Worm (Caenorhabditis elegans) whole organism, early embryonic: ENCODE results near the gene nhr-187.

ENCODE experiments used
- B0310.2 ChIP-seq: sonication (generic microtip); optimal IDR thresholded peaks from 2 replicates; lab custom pipeline; 2016; ENCODE audit warnings: mild to moderate bottlenecking, missing genetic modification characterization, missing compliant biosample characterization
- aly-1 ChIP-seq: sonication (generic microtip); optimal IDR thresholded peaks from 2 replicates; lab custom pipeline; 2016; ENCODE audit warnings: missing genetic modification characterization, missing compliant biosample characterization
- ama-1 ChIP-seq: fragments of 150-350 bp; optimal IDR thresholded peaks from 2 replicates; lab custom pipeline; 2014
- ceh-13 ChIP-seq: fragments of 200-800 bp; sonication (Bioruptor generic); optimal IDR thresholded peaks from 2 replicates; lab custom pipeline; 2018; ENCODE audit warnings: mild to moderate bottlenecking, missing genetic modification characterization, missing compliant biosample characterization
- ets-7 ChIP-seq: sonication (generic microtip); optimal IDR thresholded peaks from 2 replicates; lab custom pipeline; 2016; ENCODE audit warnings: missing genotype, missing genetic modification characterization, missing compliant biosample characterization
- flt-1 ChIP-seq: fragments of 200-800 bp; sonication (Bioruptor generic); IDR thresholded peaks from 2 replicates; pipeline ENCODE4 v1.3.6; 2022; ENCODE audit warnings: missing genetic modification characterization, missing compliant biosample characterization
- hnd-1 ChIP-seq: sonication (generic microtip); optimal IDR thresholded peaks from 2 replicates; lab custom pipeline; 2016; ENCODE audit warnings: missing genetic modification characterization, missing compliant biosample characterization
- sea-1 ChIP-seq: fragments of 200-800 bp; sonication (Bioruptor generic); conservative IDR thresholded peaks from 2 replicates; pipeline ENCODE4 v1.3.6; 2022; ENCODE audit warnings: missing genetic modification characterization, missing compliant biosample characterization
- tra-4 ChIP-seq: sonication (generic microtip); optimal IDR thresholded peaks from 2 replicates; lab custom pipeline; 2017; ENCODE audit warnings: missing genetic modification characterization, missing compliant biosample characterization

- TF ChIP-seq hnd-1 (no peak), ama-1 (no peak), tra-4 (tag; lab: Kevin White, UChicago) (no peak), B0310.2 (tag; lab: Kevin White, UChicago) (no peak), aly-1 (tag; lab: Kevin White, UChicago) (no peak), flt-1 (GFP tag; lab: Robert Waterston, UW) (no peak), ceh-13 (GFP tag; lab: Kevin White, UChicago) (no peak), ets-7 (tag; lab: Kevin White, UChicago) (no peak), sea-1 (GFP tag; lab: Robert Waterston, UW) (no peak)
These were observed 30.6 kb downstream of the nhr-187 start for ce11 chrV:3832103-3832502.
